Worm (Caenorhabditis elegans) whole organism, late embryonic: ENCODE data around the gene clc-8.

ENCODE experiments used
- T23F11.4 ChIP-seq: fragments of 200-800 bp; sonication (Bioruptor generic); optimal IDR thresholded peaks from 2 replicates; lab custom pipeline; 2018; ENCODE audit warnings: mild to moderate bottlenecking, missing genetic modification characterization, missing compliant biosample characterization
- ama-1 ChIP-seq: fragments of 150-350 bp; optimal IDR thresholded peaks from 2 replicates; lab custom pipeline; 2014
- ceh-18 ChIP-seq: sonication (generic microtip); optimal IDR thresholded peaks from 2 replicates; lab custom pipeline; 2016; ENCODE audit warnings: missing genetic modification characterization, missing compliant biosample characterization
- elt-4 ChIP-seq: sonication (generic microtip); optimal IDR thresholded peaks from 2 replicates; lab custom pipeline; 2016; ENCODE audit warnings: missing genetic modification characterization, missing compliant biosample characterization
- fkh-10 ChIP-seq: fragments of 150-350 bp; optimal IDR thresholded peaks from 2 replicates; lab custom pipeline; 2014; ENCODE audit warnings: missing biosample characterization, missing genetic modification reagents, missing genetic modification characterization
- nfya-1 ChIP-seq: sonication (generic microtip); optimal IDR thresholded peaks from 2 replicates; lab custom pipeline; 2017; ENCODE audit warnings: missing genetic modification characterization, mild to moderate bottlenecking, missing compliant biosample characterization, antibody characterized with exemption, moderate library complexity
- pax-1 ChIP-seq: fragments of 150-350 bp; optimal IDR thresholded peaks from 2 replicates; lab custom pipeline; 2014; ENCODE audit warnings: missing biosample characterization, missing genetic modification characterization
- pha-2 ChIP-seq: sonication (generic microtip); optimal IDR thresholded peaks from 2 replicates; lab custom pipeline; 2017; ENCODE audit warnings: mild to moderate bottlenecking, missing genetic modification characterization, missing compliant biosample characterization
- pqm-1 ChIP-seq: sonication (generic microtip); optimal IDR thresholded peaks from 2 replicates; lab custom pipeline; 2016; ENCODE audit warnings: missing genetic modification characterization, missing compliant biosample characterization
- rnt-1 ChIP-seq: sonication (generic microtip); optimal IDR thresholded peaks from 2 replicates; lab custom pipeline; 2016; ENCODE audit warnings: missing genetic modification characterization, missing compliant biosample characterization
- sdc-2 ChIP-seq: sonication (generic microtip); optimal IDR thresholded peaks from 2 replicates; lab custom pipeline; 2016; ENCODE audit warnings: missing genotype, missing genetic modification characterization, missing compliant biosample characterization

DNA sequence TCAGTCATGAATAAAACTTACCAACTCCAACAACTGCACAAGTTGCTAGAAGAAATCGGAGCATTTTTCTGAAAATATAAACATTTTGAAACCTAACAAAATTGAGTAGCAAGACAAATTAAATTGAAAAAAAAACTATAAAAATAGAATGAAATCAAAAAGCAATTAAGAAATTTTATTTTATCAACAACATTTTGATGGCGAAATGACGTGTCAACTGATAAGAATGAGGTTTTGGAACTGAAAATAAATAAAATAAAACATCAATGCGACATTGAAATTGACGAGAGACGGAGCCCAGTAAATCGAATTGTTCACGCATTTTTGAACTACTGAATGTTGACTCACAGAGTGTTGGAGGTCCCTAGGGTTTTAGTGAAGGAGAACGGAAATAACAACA, 36.9 kb downstream of the clc-8 start, which contains the start of gene F55B11.4:
- TF ChIP-seq ama-1 (lab: Kevin White, UChicago): no peak
- no peak for TF ChIP-seq pha-2 (tag; lab: Kevin White, UChicago)
- TF ChIP-seq pax-1: no peak
- no peak for TF ChIP-seq rnt-1 (tag; lab: Kevin White, UChicago)
- TF ChIP-seq T23F11.4 (GFP tag; lab: Kevin White, UChicago): no peak
- no peak for TF ChIP-seq elt-4 (tag; lab: Kevin White, UChicago)
- no peak for TF ChIP-seq nfya-1 (tag; lab: Kevin White, UChicago)
- no peak for TF ChIP-seq pqm-1 (tag; lab: Kevin White, UChicago)
- TF ChIP-seq fkh-10 (GFP tag; lab: Kevin White, UChicago): no peak
- TF ChIP-seq sdc-2: no peak
- no peak for TF ChIP-seq ceh-18
